Fruit fly (Drosophila melanogaster): ENCODE measurements around the gene CG13049.

- TF ChIP-seq psq (optimal IDR thresholded peaks at IDR 0.05) (no peak), Dll (optimal IDR thresholded peaks at IDR 0.05) (no peak), EcR (GFP tag; optimal IDR thresholded peaks at IDR 0.05) (no peak), usp (GFP tag; optimal IDR thresholded peaks at IDR 0.05) (no peak)
These were observed 49.9 kb downstream of the CG13049 start, which contains the start of the genes PDCD-5 and MED10 for dm6 chr3L:16231857-16232256.
